Worm (Caenorhabditis elegans): ENCODE data around the gene F08G2.8.

F08G2.8 gene

ce11 chrII:13882405-13882804, 30.3 kb downstream of the F08G2.8 start, which contains the start of gene hda-10:
TSS of gene hda-10 (plus strand) at chrII:13882705.
- TF ChIP-seq nfya-1 (tag; optimal IDR thresholded peaks at IDR 0.05; ENCODE audit: borderline replicate concordance, insufficient read depth) (no peak), madf-6 (GFP tag; IDR thresholded peaks at IDR 0.05) (0 out of 2 replicates have a peak, but pooled peaks have one; percentile 6)

- TF ChIP-seq zfh-2 (GFP tag; conservative IDR thresholded peaks at IDR 0.05) (peak; percentile 87), sptf-2 (GFP tag; optimal IDR thresholded peaks at IDR 0.05) (peak; percentile 17), let-607 (tag; optimal IDR thresholded peaks at IDR 0.05) (no peak), egrh-3 (GFP tag; IDR thresholded peaks at IDR 0.05) (peak; percentile 55; the same call in 1 of the 2 replicates)
Measured at ce11 chrII:13886431-13886830, 34.3 kb downstream of the F08G2.8 start.

DNA sequence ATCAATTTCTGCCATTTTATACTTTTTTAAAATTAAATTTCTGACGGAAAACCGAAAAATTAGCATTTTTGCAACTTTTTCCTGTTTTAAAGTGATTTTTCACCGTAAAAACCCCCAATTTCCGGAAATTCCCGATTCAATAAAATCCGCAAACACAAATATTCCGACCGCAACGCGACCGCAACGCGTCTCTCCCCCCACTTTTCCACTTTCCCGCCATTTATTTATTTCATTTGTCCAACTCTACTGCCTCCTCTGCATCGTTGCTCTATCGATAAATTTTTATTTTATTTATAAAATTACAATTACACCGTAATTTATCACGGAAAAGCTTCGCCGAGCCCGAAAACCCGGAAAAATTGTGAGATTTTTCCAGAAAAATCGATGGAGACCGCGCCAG, 36.2 kb downstream of the F08G2.8 start, which contains the start of gene mcd-1:
Gene mcd-1, plus strand, starts transcription at position 267 of the 400 bp plus-strand sequence.
- no peak for TF ChIP-seq ztf-3 (GFP tag; optimal IDR thresholded peaks at IDR 0.05)
- TF ChIP-seq ztf-26 (tag; optimal IDR thresholded peaks at IDR 0.05), result no peak
- TF ChIP-seq F10E7.11 (tag; optimal IDR thresholded peaks at IDR 0.05), result no peak
- TF ChIP-seq K12H6.12 (tag; optimal IDR thresholded peaks at IDR 0.05), result no peak
- no peak for TF ChIP-seq unc-130 (GFP tag; optimal IDR thresholded peaks at IDR 0.05)
- no peak for TF ChIP-seq attf-3 (GFP tag; conservative IDR thresholded peaks at IDR 0.05)
- TF ChIP-seq rcor-1 (GFP tag; IDR thresholded peaks at IDR 0.05), result peak; percentile 38; the same call in 1 of the 2 replicates
- no peak for TF ChIP-seq sea-2 (GFP tag; IDR thresholded peaks at IDR 0.05)
- TF ChIP-seq let-607 (tag; optimal IDR thresholded peaks at IDR 0.05), result no peak
- no peak for TF ChIP-seq ceh-79 (tag; optimal IDR thresholded peaks at IDR 0.05)
- TF ChIP-seq ztf-18 (tag; optimal IDR thresholded peaks at IDR 0.05), result no peak
- TF ChIP-seq C17E4.6 (GFP tag; IDR thresholded peaks at IDR 0.05), result no peak
- TF ChIP-seq ztf-6 (GFP tag; IDR thresholded peaks at IDR 0.05), result no peak
- TF ChIP-seq aptf-3 (GFP tag; IDR thresholded peaks at IDR 0.05), result no peak
- TF ChIP-seq F55B11.4 (tag; optimal IDR thresholded peaks at IDR 0.05; ENCODE audit: borderline replicate concordance, insufficient read depth), result no peak
- no peak for TF ChIP-seq nfyb-1 (GFP tag; IDR thresholded peaks at IDR 0.05)
- TF ChIP-seq tbx-9 (tag; optimal IDR thresholded peaks at IDR 0.05; ENCODE audit: borderline replicate concordance), result no peak
- no peak for TF ChIP-seq cebp-1 (GFP tag; IDR thresholded peaks at IDR 0.05)
- peak; percentile 58 for TF ChIP-seq cebp-1 (tag; optimal IDR thresholded peaks at IDR 0.05)
- peak; percentile 35; the same call in 1 of the 2 replicates for TF ChIP-seq ceh-100 (GFP tag; IDR thresholded peaks at IDR 0.05)
- no peak for TF ChIP-seq repo-1 (tag; optimal IDR thresholded peaks at IDR 0.05)
- no peak for TF ChIP-seq snpc-1.1 (tag; optimal IDR thresholded peaks at IDR 0.05; ENCODE audit: insufficient read depth)
- peak; percentile 16 for TF ChIP-seq lin-40 (tag; optimal IDR thresholded peaks at IDR 0.05)
- no peak for TF ChIP-seq akir-1 (GFP tag; optimal IDR thresholded peaks at IDR 0.05)
- TF ChIP-seq zim-3 (tag; optimal IDR thresholded peaks at IDR 0.05), result no peak
- TF ChIP-seq madf-6 (GFP tag; IDR thresholded peaks at IDR 0.05), result peak; percentile 67; the same call in 1 of the 2 replicates
- TF ChIP-seq him-1 (tag; optimal IDR thresholded peaks at IDR 0.05), result no peak
- peak; percentile 38; the same call in 1 of the 2 replicates for TF ChIP-seq F33H1.4 (GFP tag; IDR thresholded peaks at IDR 0.05)
- 0 out of 2 replicates have a peak, but pooled peaks have one; percentile 18 for TF ChIP-seq madf-8 (GFP tag; conservative IDR thresholded peaks at IDR 0.05)
- no peak for TF ChIP-seq ZK185.1 (tag; optimal IDR thresholded peaks at IDR 0.05; ENCODE audit: poor library complexity, severe bottlenecking)
- peak; percentile 67; the same call in 1 of the 2 replicates for TF ChIP-seq egrh-3 (GFP tag; IDR thresholded peaks at IDR 0.05)
- no peak for TF ChIP-seq egl-18 (GFP tag; IDR thresholded peaks at IDR 0.05)
- no peak for TF ChIP-seq mxl-1 (tag; optimal IDR thresholded peaks at IDR 0.05)
- no peak for TF ChIP-seq Y95B8A.8 (GFP tag; IDR thresholded peaks at IDR 0.05)
- TF ChIP-seq F57C9.4 (tag; optimal IDR thresholded peaks at IDR 0.05), result no peak
- no peak for TF ChIP-seq K11D2.4 (GFP tag; IDR thresholded peaks at IDR 0.05)
- TF ChIP-seq ztf-22 (GFP tag; optimal IDR thresholded peaks at IDR 0.05), result no peak
- TF ChIP-seq lin-54 (GFP tag; optimal IDR thresholded peaks at IDR 0.05), result peak; percentile 53
- no peak for TF ChIP-seq pbrm-1 (GFP tag; IDR thresholded peaks at IDR 0.05)
- TF ChIP-seq attf-5 (GFP tag; optimal IDR thresholded peaks at IDR 0.05), result peak; percentile 73
- no peak for TF ChIP-seq C06A6.2 (GFP tag; conservative IDR thresholded peaks at IDR 0.05)
